Worm (Caenorhabditis elegans) whole organism, early embryonic: ENCODE data around the gene nuo-1.

Experiments used
- B0310.2 ChIP-seq: sonication (generic microtip); optimal IDR thresholded peaks from 2 replicates; lab custom pipeline; 2016; ENCODE audit warnings: mild to moderate bottlenecking, missing genetic modification characterization, missing compliant biosample characterization
- F13C5.2 ChIP-seq: sonication (generic microtip); optimal IDR thresholded peaks from 2 replicates; lab custom pipeline; 2017; ENCODE audit warnings: mild to moderate bottlenecking, missing genetic modification characterization, inconsistent platforms, missing compliant biosample characterization
- aly-1 ChIP-seq: sonication (generic microtip); optimal IDR thresholded peaks from 2 replicates; lab custom pipeline; 2016; ENCODE audit warnings: missing genetic modification characterization, missing compliant biosample characterization
- ama-1 ChIP-seq: fragments of 150-350 bp; optimal IDR thresholded peaks from 2 replicates; lab custom pipeline; 2014
- ceh-13 ChIP-seq: fragments of 200-800 bp; sonication (Bioruptor generic); optimal IDR thresholded peaks from 2 replicates; lab custom pipeline; 2018; ENCODE audit warnings: mild to moderate bottlenecking, missing genetic modification characterization, missing compliant biosample characterization
- ceh-36 ChIP-seq: sonication (generic microtip); optimal IDR thresholded peaks from 2 replicates; lab custom pipeline; 2016; ENCODE audit warnings: missing genetic modification characterization, inconsistent platforms, missing compliant biosample characterization
- ets-7 ChIP-seq: sonication (generic microtip); optimal IDR thresholded peaks from 2 replicates; lab custom pipeline; 2016; ENCODE audit warnings: missing genotype, missing genetic modification characterization, missing compliant biosample characterization
- flt-1 ChIP-seq: fragments of 200-800 bp; sonication (Bioruptor generic); IDR thresholded peaks from 2 replicates; pipeline ENCODE4 v1.3.6; 2022; ENCODE audit warnings: missing genetic modification characterization, missing compliant biosample characterization
- hmbx-1 ChIP-seq: sonication (generic microtip); optimal IDR thresholded peaks from 2 replicates; lab custom pipeline; 2016; ENCODE audit warnings: mild to moderate bottlenecking, missing genetic modification characterization, missing compliant biosample characterization
- hmg-4 ChIP-seq: fragments of 200-800 bp; sonication (Bioruptor generic); optimal IDR thresholded peaks from 2 replicates; lab custom pipeline; 2018; ENCODE audit warnings: mild to moderate bottlenecking, missing genetic modification characterization, missing compliant biosample characterization
- hnd-1 ChIP-seq: sonication (generic microtip); optimal IDR thresholded peaks from 2 replicates; lab custom pipeline; 2016; ENCODE audit warnings: missing genetic modification characterization, missing compliant biosample characterization
- pes-1 ChIP-seq: fragments of 200-800 bp; sonication (Bioruptor generic); IDR thresholded peaks from 2 replicates; pipeline ENCODE4 v1.3.6; 2022; ENCODE audit warnings: missing genetic modification reagents, missing genetic modification characterization, missing compliant biosample characterization
- scrt-1 ChIP-seq: fragments of 200-800 bp; sonication (Bioruptor generic); IDR thresholded peaks from 2 replicates; pipeline ENCODE4 v1.3.6; 2022; ENCODE audit warnings: missing genetic modification characterization, missing compliant biosample characterization
- sea-1 ChIP-seq: fragments of 200-800 bp; sonication (Bioruptor generic); conservative IDR thresholded peaks from 2 replicates; pipeline ENCODE4 v1.3.6; 2022; ENCODE audit warnings: missing genetic modification characterization, missing compliant biosample characterization
- tbx-11 ChIP-seq: fragments of 200-800 bp; sonication (Bioruptor generic); IDR thresholded peaks from 2 replicates; pipeline ENCODE4 v1.3.6; 2022; ENCODE audit warnings: missing genetic modification characterization, missing compliant biosample characterization
- tbx-37 ChIP-seq: fragments of 200-800 bp; sonication (Bioruptor generic); conservative IDR thresholded peaks from 2 replicates; pipeline ENCODE4 v1.3.6; 2022; ENCODE audit warnings: missing genetic modification reagents, missing genetic modification characterization, missing compliant biosample characterization
- tra-4 ChIP-seq: sonication (generic microtip); optimal IDR thresholded peaks from 2 replicates; lab custom pipeline; 2017; ENCODE audit warnings: missing genetic modification characterization, missing compliant biosample characterization

nuo-1 gene

DNA sequence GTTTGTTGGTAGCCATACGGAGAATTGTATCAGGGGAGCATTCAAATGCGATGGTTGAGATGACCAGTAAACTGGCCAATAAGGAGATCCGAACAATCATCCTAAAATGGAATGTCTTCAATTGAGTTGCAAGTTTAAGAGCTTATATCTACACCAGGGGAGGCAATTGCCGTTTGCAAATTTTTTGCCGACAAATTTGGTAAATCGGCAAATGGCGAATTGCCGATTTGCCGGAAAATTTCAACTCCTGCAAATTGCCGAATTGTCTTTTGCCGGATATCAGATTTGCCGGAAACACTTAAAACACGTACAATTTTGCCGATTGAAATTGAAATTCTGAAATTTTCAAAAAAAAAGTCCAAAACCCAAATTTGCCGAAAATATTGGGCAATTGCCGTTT is 37.2 kb downstream of the nuo-1 start, which contains the start of gene F40F8.5:
Gene F40F8.5 (minus strand): TSS at position 101 of the 400 bp plus-strand sequence.
- TF ChIP-seq B0310.2 = no peak
- no peak for TF ChIP-seq ama-1 (lab: Kevin White, UChicago)
- no peak for TF ChIP-seq hmg-4 (GFP tag; lab: Kevin White, UChicago)
- no peak for TF ChIP-seq ets-7 (tag; lab: Kevin White, UChicago)
- TF ChIP-seq aly-1 = no peak
- TF ChIP-seq hmbx-1 (tag; lab: Kevin White, UChicago) = no peak
- no peak for TF ChIP-seq tbx-37
- no peak for TF ChIP-seq pes-1 (GFP tag; lab: Robert Waterston, UW)

DNA sequence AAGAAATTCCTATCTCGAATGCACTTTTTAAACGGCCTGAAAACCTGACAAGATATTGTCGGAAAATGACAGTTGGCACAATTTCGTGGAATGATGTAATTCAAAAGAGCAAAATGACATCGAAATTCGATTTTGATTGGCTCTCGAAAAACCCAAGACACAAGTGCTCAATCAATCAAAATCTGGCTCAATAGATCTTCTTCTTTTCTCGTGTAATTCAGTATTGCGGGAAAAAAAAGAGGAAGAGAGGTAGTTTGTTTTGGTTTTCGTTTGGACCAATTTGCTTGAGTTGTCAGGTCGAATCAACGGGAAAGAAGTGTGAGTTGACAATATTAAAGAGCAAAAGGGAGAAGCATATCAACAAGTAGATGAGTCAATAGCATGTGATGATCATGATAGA is 38.1 kb downstream of the nuo-1 start:
- TF ChIP-seq hmbx-1 (tag; lab: Kevin White, UChicago) (no peak), ceh-13 (GFP tag; lab: Kevin White, UChicago) (no peak), ets-7 (tag; lab: Kevin White, UChicago) (no peak), scrt-1 (GFP tag; lab: Robert Waterston, UW) (no peak), pes-1 (GFP tag; lab: Robert Waterston, UW) (no peak), tbx-37 (no peak), hmg-4 (GFP tag; lab: Kevin White, UChicago) (no peak), ceh-36 (tag; lab: Kevin White, UChicago) (no peak), B0310.2 (no peak), tbx-11 (GFP tag; lab: Robert Waterston, UW) (no peak), sea-1 (GFP tag; lab: Robert Waterston, UW) (no peak), aly-1 (no peak), hnd-1 (tag; lab: Kevin White, UChicago) (no peak), ama-1 (lab: Kevin White, UChicago) (no peak), F13C5.2 (no peak), flt-1 (GFP tag; lab: Robert Waterston, UW) (no peak), tra-4 (no peak)

DNA sequence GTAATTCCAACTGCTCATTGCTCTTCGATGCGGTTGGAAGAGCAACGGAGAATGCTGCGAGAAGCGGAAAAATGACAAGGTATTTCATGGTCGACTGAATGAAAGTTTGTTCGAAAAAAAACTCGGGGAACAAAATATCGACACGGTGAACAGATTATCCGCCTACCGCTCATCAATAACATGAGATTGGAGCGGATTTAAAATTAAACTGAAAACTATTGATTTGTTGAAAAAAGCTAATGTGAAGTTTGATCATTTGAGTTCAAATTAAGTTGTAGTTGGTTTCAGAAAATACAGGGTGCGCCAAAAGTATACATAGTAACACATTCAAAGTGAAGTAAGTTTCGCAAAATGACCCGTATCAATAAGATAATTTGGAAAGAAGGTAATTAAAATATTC is 42.5 kb downstream of the nuo-1 start, which contains the start of gene F40F8.4:
Gene F40F8.4 (minus strand): TSS at position 101 of the 400 bp plus-strand sequence.
- TF ChIP-seq pes-1 (GFP tag; lab: Robert Waterston, UW) (no peak), tra-4 (no peak), hmbx-1 (tag; lab: Kevin White, UChicago) (no peak), tbx-37 (no peak), ceh-36 (tag; lab: Kevin White, UChicago) (no peak), sea-1 (GFP tag; lab: Robert Waterston, UW) (no peak), B0310.2 (no peak), F13C5.2 (no peak), hnd-1 (tag; lab: Kevin White, UChicago) (no peak), flt-1 (GFP tag; lab: Robert Waterston, UW) (no peak), ets-7 (tag; lab: Kevin White, UChicago) (no peak), ceh-13 (GFP tag; lab: Kevin White, UChicago) (no peak), hmg-4 (GFP tag; lab: Kevin White, UChicago) (no peak), scrt-1 (GFP tag; lab: Robert Waterston, UW) (no peak), tbx-11 (GFP tag; lab: Robert Waterston, UW) (no peak)

DNA sequence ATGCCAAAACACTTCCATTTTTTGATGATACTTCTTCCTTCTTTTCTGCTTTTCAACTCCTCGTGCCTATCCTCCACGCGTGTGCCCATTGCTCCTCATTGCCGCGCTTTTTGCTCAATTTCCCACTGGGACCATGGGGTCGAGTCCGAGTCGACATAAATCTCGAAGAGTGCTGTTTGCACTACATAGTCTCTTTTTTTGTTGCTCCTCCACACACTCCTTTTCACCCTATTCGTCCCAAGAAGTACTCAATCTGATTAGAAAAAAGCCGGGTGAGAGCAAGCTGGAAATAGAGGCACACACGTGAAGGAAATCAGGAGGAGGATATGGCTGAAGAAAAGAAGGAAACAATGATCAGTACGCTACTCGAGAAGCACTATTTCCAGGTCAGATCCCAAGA is 44.9 kb downstream of the nuo-1 start, which contains the start of gene arrd-6:
Gene arrd-6 (plus strand): TSS at position 169 of the 400 bp plus-strand sequence.
- TF ChIP-seq tra-4 = no peak
- TF ChIP-seq ceh-13 (GFP tag; lab: Kevin White, UChicago) = no peak
- TF ChIP-seq sea-1 (GFP tag; lab: Robert Waterston, UW) = no peak
- TF ChIP-seq B0310.2 = no peak
- TF ChIP-seq aly-1 = no peak
- no peak for TF ChIP-seq F13C5.2
- TF ChIP-seq ceh-36 (tag; lab: Kevin White, UChicago) = no peak
- TF ChIP-seq ets-7 (tag; lab: Kevin White, UChicago) = no peak
- TF ChIP-seq tbx-11 (GFP tag; lab: Robert Waterston, UW) = no peak
- TF ChIP-seq hmbx-1 (tag; lab: Kevin White, UChicago) = no peak
- no peak for TF ChIP-seq ama-1 (lab: Kevin White, UChicago)
- TF ChIP-seq tbx-37 = no peak
